Worm (Caenorhabditis elegans) whole organism, late embryonic: ENCODE measurements around the gene AH10.2.
A peak's percentile ranks its signal among the peaks of the same experiment; 100 is the strongest.

Source experiments
- C08G9.2 ChIP-seq: sonication (generic microtip); optimal IDR thresholded peaks from 2 replicates; lab custom pipeline; 2016; ENCODE audit warnings: mild to moderate bottlenecking, missing genetic modification characterization, moderate library complexity, missing compliant biosample characterization
- K02D7.2 ChIP-seq: sonication (generic microtip); optimal IDR thresholded peaks from 2 replicates; lab custom pipeline; 2017; ENCODE audit warnings: mild to moderate bottlenecking, missing genetic modification characterization, missing compliant biosample characterization
- T23F11.4 ChIP-seq: fragments of 200-800 bp; sonication (Bioruptor generic); optimal IDR thresholded peaks from 2 replicates; lab custom pipeline; 2018; ENCODE audit warnings: mild to moderate bottlenecking, missing genetic modification characterization, missing compliant biosample characterization
- ceh-14 ChIP-seq: sonication (generic microtip); optimal IDR thresholded peaks from 2 replicates; lab custom pipeline; 2016; ENCODE audit warnings: missing genotype, missing genetic modification characterization, missing compliant biosample characterization
- ceh-18 ChIP-seq: sonication (generic microtip); optimal IDR thresholded peaks from 2 replicates; lab custom pipeline; 2016; ENCODE audit warnings: missing genetic modification characterization, missing compliant biosample characterization
- ceh-19 ChIP-seq: fragments of 200-800 bp; sonication (Bioruptor generic); optimal IDR thresholded peaks from 2 replicates; lab custom pipeline; 2018; ENCODE audit warnings: mild to moderate bottlenecking, missing genetic modification characterization, missing compliant biosample characterization
- ceh-2 ChIP-seq: sonication (generic microtip); optimal IDR thresholded peaks from 2 replicates; lab custom pipeline; 2016; ENCODE audit warnings: missing genotype, missing genetic modification characterization, missing compliant biosample characterization
- ceh-30 ChIP-seq: fragments of 150-350 bp; optimal IDR thresholded peaks from 2 replicates; lab custom pipeline; 2014; ENCODE audit warnings: missing biosample characterization, missing genetic modification characterization
- ceh-31 ChIP-seq: sonication (generic microtip); optimal IDR thresholded peaks from 2 replicates; lab custom pipeline; 2016; ENCODE audit warnings: missing genetic modification characterization, missing compliant biosample characterization
- ceh-34 ChIP-seq: sonication (generic microtip); optimal IDR thresholded peaks from 2 replicates; lab custom pipeline; 2016; ENCODE audit warnings: mild to moderate bottlenecking, missing genetic modification characterization, missing compliant biosample characterization
- ceh-45 ChIP-seq: fragments of 200-800 bp; sonication (Bioruptor generic); IDR thresholded peaks from 2 replicates; pipeline ENCODE4 v1.3.6; 2022; ENCODE audit warnings: missing genetic modification reagents, missing genetic modification characterization, missing compliant biosample characterization
- ceh-48 ChIP-seq: sonication (generic microtip); optimal IDR thresholded peaks from 2 replicates; lab custom pipeline; 2016; ENCODE audit warnings: missing genetic modification characterization, inconsistent platforms, missing compliant biosample characterization
- ceh-9 ChIP-seq: sonication (generic microtip); optimal IDR thresholded peaks from 2 replicates; lab custom pipeline; 2016; ENCODE audit warnings: mild to moderate bottlenecking, missing genetic modification characterization, inconsistent platforms, missing compliant biosample characterization
- che-1 ChIP-seq: sonication (generic microtip); optimal IDR thresholded peaks from 2 replicates; lab custom pipeline; 2016; ENCODE audit warnings: mild to moderate bottlenecking, missing genetic modification characterization, missing compliant biosample characterization
- dmd-4 ChIP-seq: sonication (generic microtip); optimal IDR thresholded peaks from 2 replicates; lab custom pipeline; 2016; ENCODE audit warnings: borderline replicate concordance, missing genetic modification characterization, missing compliant biosample characterization
- dve-1 ChIP-seq: sonication (generic microtip); optimal IDR thresholded peaks from 2 replicates; lab custom pipeline; 2017; ENCODE audit warnings: antibody characterized with exemption, mild to moderate bottlenecking, missing genetic modification characterization, missing compliant biosample characterization
- elt-2 ChIP-seq: sonication (generic microtip); optimal IDR thresholded peaks from 2 replicates; lab custom pipeline; 2016; ENCODE audit warnings: missing genetic modification reagents, missing genetic modification characterization, missing compliant biosample characterization
- elt-4 ChIP-seq: sonication (generic microtip); optimal IDR thresholded peaks from 2 replicates; lab custom pipeline; 2016; ENCODE audit warnings: missing genetic modification characterization, missing compliant biosample characterization
- fax-1 ChIP-seq: sonication (generic microtip); optimal IDR thresholded peaks from 2 replicates; lab custom pipeline; 2016; ENCODE audit warnings: missing genotype, missing genetic modification characterization, missing compliant biosample characterization
- fkh-6 ChIP-seq: sonication (generic microtip); optimal IDR thresholded peaks from 2 replicates; lab custom pipeline; 2016; ENCODE audit warnings: missing genetic modification characterization, missing compliant biosample characterization
- hlh-15 ChIP-seq: sonication (generic microtip); optimal IDR thresholded peaks from 2 replicates; lab custom pipeline; 2016; ENCODE audit warnings: missing genetic modification characterization, missing compliant biosample characterization
- hlh-30 ChIP-seq: sonication (generic microtip); optimal IDR thresholded peaks from 2 replicates; lab custom pipeline; 2017; ENCODE audit warnings: antibody characterized with exemption, missing genetic modification characterization, missing compliant biosample characterization; ENCODE audit not compliant: insufficient read depth
- hlh-6 ChIP-seq: sonication (generic microtip); optimal IDR thresholded peaks from 2 replicates; lab custom pipeline; 2016; ENCODE audit warnings: missing genotype, missing genetic modification characterization, missing compliant biosample characterization
- hlh-8 ChIP-seq: sonication (generic microtip); optimal IDR thresholded peaks from 2 replicates; lab custom pipeline; 2016; ENCODE audit warnings: missing genotype, missing genetic modification characterization, missing compliant biosample characterization
- lim-6 ChIP-seq: sonication (generic microtip); optimal IDR thresholded peaks from 2 replicates; lab custom pipeline; 2016; ENCODE audit warnings: missing genetic modification characterization, missing compliant biosample characterization
- lin-11 ChIP-seq: fragments of 200-800 bp; sonication (Bioruptor generic); optimal IDR thresholded peaks from 2 replicates; lab custom pipeline; 2018; ENCODE audit warnings: mild to moderate bottlenecking, missing genetic modification characterization, missing compliant biosample characterization
- mec-3 ChIP-seq: sonication (generic microtip); optimal IDR thresholded peaks from 2 replicates; lab custom pipeline; 2016; ENCODE audit warnings: borderline replicate concordance, missing genetic modification characterization, missing compliant biosample characterization
- nfya-1 ChIP-seq: sonication (generic microtip); optimal IDR thresholded peaks from 2 replicates; lab custom pipeline; 2017; ENCODE audit warnings: missing genetic modification characterization, mild to moderate bottlenecking, missing compliant biosample characterization, antibody characterized with exemption, moderate library complexity
- nhr-232 ChIP-seq: sonication (generic microtip); optimal IDR thresholded peaks from 2 replicates; lab custom pipeline; 2016; ENCODE audit warnings: missing genetic modification characterization, missing compliant biosample characterization
- npax-4 ChIP-seq: sonication (generic microtip); optimal IDR thresholded peaks from 2 replicates; lab custom pipeline; 2016; ENCODE audit warnings: missing genetic modification characterization, missing compliant biosample characterization
- odd-2 ChIP-seq: sonication (generic microtip); optimal IDR thresholded peaks from 2 replicates; lab custom pipeline; 2017; ENCODE audit warnings: antibody characterized with exemption, mild to moderate bottlenecking, missing genetic modification characterization, missing compliant biosample characterization
- pat-9 ChIP-seq: fragments of 200-800 bp; sonication (Bioruptor generic); optimal IDR thresholded peaks from 2 replicates; lab custom pipeline; 2018; ENCODE audit warnings: mild to moderate bottlenecking, missing genetic modification characterization, moderate library complexity, missing compliant biosample characterization
- pqm-1 ChIP-seq: sonication (generic microtip); optimal IDR thresholded peaks from 2 replicates; lab custom pipeline; 2016; ENCODE audit warnings: missing genetic modification characterization, missing compliant biosample characterization
- pros-1 ChIP-seq: fragments of 150-350 bp; optimal IDR thresholded peaks from 2 replicates; lab custom pipeline; 2014; ENCODE audit warnings: missing biosample characterization, missing genetic modification reagents, missing genetic modification characterization
- ref-2 ChIP-seq: sonication (generic microtip); optimal IDR thresholded peaks from 2 replicates; lab custom pipeline; 2016; ENCODE audit warnings: missing genetic modification characterization, missing compliant biosample characterization
- rnt-1 ChIP-seq: sonication (generic microtip); optimal IDR thresholded peaks from 2 replicates; lab custom pipeline; 2016; ENCODE audit warnings: missing genetic modification characterization, missing compliant biosample characterization
- sdc-2 ChIP-seq: sonication (generic microtip); optimal IDR thresholded peaks from 2 replicates; lab custom pipeline; 2016; ENCODE audit warnings: missing genotype, missing genetic modification characterization, missing compliant biosample characterization
- sox-2 ChIP-seq: fragments of 200-800 bp; sonication (Bioruptor generic); IDR thresholded peaks from 2 replicates; pipeline ENCODE4 v1.3.6; 2022; ENCODE audit warnings: missing genetic modification reagents, missing genetic modification characterization, missing compliant biosample characterization
- sox-4 ChIP-seq: sonication (generic microtip); optimal IDR thresholded peaks from 2 replicates; lab custom pipeline; 2017; ENCODE audit warnings: mild to moderate bottlenecking, missing genetic modification characterization, inconsistent platforms, missing compliant biosample characterization
- syd-9 ChIP-seq: sonication (generic microtip); optimal IDR thresholded peaks from 2 replicates; lab custom pipeline; 2016; ENCODE audit warnings: mild to moderate bottlenecking, missing genetic modification characterization, moderate library complexity, missing compliant biosample characterization
- tbx-2 ChIP-seq: sonication (generic microtip); optimal IDR thresholded peaks from 2 replicates; lab custom pipeline; 2016; ENCODE audit warnings: missing genetic modification characterization, missing compliant biosample characterization
- tbx-7 ChIP-seq: sonication (generic microtip); optimal IDR thresholded peaks from 2 replicates; lab custom pipeline; 2016; ENCODE audit warnings: missing genotype, missing genetic modification characterization, missing compliant biosample characterization
- ttx-3 ChIP-seq: sonication (generic microtip); optimal IDR thresholded peaks from 2 replicates; lab custom pipeline; 2016; ENCODE audit warnings: missing genetic modification reagents, missing genetic modification characterization, missing compliant biosample characterization
- unc-42 ChIP-seq: sonication (generic microtip); optimal IDR thresholded peaks from 2 replicates; lab custom pipeline; 2016; ENCODE audit warnings: missing genotype, missing genetic modification characterization, missing compliant biosample characterization
- unc-86 ChIP-seq: sonication (generic microtip); optimal IDR thresholded peaks from 2 replicates; lab custom pipeline; 2016; ENCODE audit warnings: missing genetic modification characterization, missing compliant biosample characterization
- zip-5 ChIP-seq: sonication (generic microtip); optimal IDR thresholded peaks from 2 replicates; lab custom pipeline; 2016; ENCODE audit warnings: missing genetic modification characterization, missing compliant biosample characterization

The AH10.2 gene

ce11 chrV:14185438-14185837 is 28.9 kb downstream of the AH10.2 start, which contains the start of the genes trm-1 and ints-2:
trm-1 (minus strand) TSS chrV:14185612.
ints-2 (plus strand) TSS chrV:14185686.
- no peak for TF ChIP-seq unc-86 (tag; lab: Kevin White, UChicago)
- peak; percentile 2 for TF ChIP-seq nfya-1 (tag; lab: Kevin White, UChicago)
- TF ChIP-seq ceh-18 (tag; lab: Kevin White, UChicago): peak; percentile 26
- peak; percentile 50 for TF ChIP-seq ceh-31 (tag; lab: Kevin White, UChicago)
- TF ChIP-seq tbx-2: no peak
- no peak for TF ChIP-seq elt-4 (tag; lab: Kevin White, UChicago)
- peak; percentile 98 for TF ChIP-seq unc-42 (tag; lab: Kevin White, UChicago)

ce11 chrV:14187104-14187503 is 30.5 kb downstream of the AH10.2 start:
- TF ChIP-seq pros-1 (tag; lab: Kevin White, UChicago) (no peak), hlh-6 (tag; lab: Kevin White, UChicago) (no peak), C08G9.2 (tag; lab: Kevin White, UChicago) (no peak), zip-5 (tag; lab: Kevin White, UChicago) (no peak), ceh-30 (no peak), ceh-2 (tag; lab: Kevin White, UChicago) (no peak), sdc-2 (tag; lab: Kevin White, UChicago) (no peak)

- no peak for TF ChIP-seq tbx-2
- no peak for TF ChIP-seq ttx-3 (tag; lab: Kevin White, UChicago)
- TF ChIP-seq pqm-1 (tag; lab: Kevin White, UChicago): no peak
- no peak for TF ChIP-seq che-1 (tag; lab: Kevin White, UChicago)
- no peak for TF ChIP-seq ceh-31 (tag; lab: Kevin White, UChicago)
- TF ChIP-seq ceh-19 (GFP tag; lab: Kevin White, UChicago): no peak
- no peak for TF ChIP-seq nhr-232 (tag; lab: Kevin White, UChicago)
- no peak for TF ChIP-seq dve-1 (tag; lab: Kevin White, UChicago)
- TF ChIP-seq odd-2: no peak
- TF ChIP-seq ceh-9 (tag; lab: Kevin White, UChicago): no peak
- TF ChIP-seq dmd-4: no peak
- TF ChIP-seq ceh-45: no peak
- TF ChIP-seq npax-4 (tag; lab: Kevin White, UChicago): no peak
- TF ChIP-seq sox-2 (GFP tag; lab: Robert Waterston, UW): no peak
- TF ChIP-seq sox-4 (tag; lab: Kevin White, UChicago): no peak
- no peak for TF ChIP-seq fkh-6 (tag; lab: Kevin White, UChicago)
- no peak for TF ChIP-seq zip-5 (tag; lab: Kevin White, UChicago)
- TF ChIP-seq ceh-14: no peak
Observed at ce11 chrV:14192870-14193269, 36.3 kb downstream of the AH10.2 start.

ce11 chrV:14193451-14193850 is 36.9 kb downstream of the AH10.2 start, which contains the start of gene atfs-1:
atfs-1 (plus strand) TSS chrV:14193663.
- TF ChIP-seq fax-1 (no peak), dve-1 (tag; lab: Kevin White, UChicago) (peak; percentile 8), unc-42 (tag; lab: Kevin White, UChicago) (peak; percentile 48), hlh-8 (tag; lab: Kevin White, UChicago) (no peak), tbx-7 (tag; lab: Kevin White, UChicago) (no peak), T23F11.4 (no peak), ceh-45 (no peak), pqm-1 (tag; lab: Kevin White, UChicago) (peak; percentile 11), ref-2 (tag; lab: Kevin White, UChicago) (no peak), mec-3 (tag; lab: Kevin White, UChicago) (no peak), elt-2 (tag; lab: Kevin White, UChicago) (no peak), lin-11 (no peak), odd-2 (no peak), ceh-48 (no peak), elt-4 (tag; lab: Kevin White, UChicago) (no peak), hlh-15 (tag; lab: Kevin White, UChicago) (no peak), ceh-34 (no peak), nhr-232 (tag; lab: Kevin White, UChicago) (no peak), dmd-4 (no peak), syd-9 (no peak), pat-9 (tag; lab: Kevin White, UChicago) (no peak), K02D7.2 (tag; lab: Kevin White, UChicago) (no peak), lim-6 (no peak), rnt-1 (tag; lab: Kevin White, UChicago) (no peak), nfya-1 (tag; lab: Kevin White, UChicago) (peak; percentile 25), hlh-30 (tag; lab: Kevin White, UChicago) (no peak), ceh-14 (no peak)
